Worm (Caenorhabditis elegans): ENCODE measurements around the gene C07B5.6.

Gene C07B5.6

DNA sequence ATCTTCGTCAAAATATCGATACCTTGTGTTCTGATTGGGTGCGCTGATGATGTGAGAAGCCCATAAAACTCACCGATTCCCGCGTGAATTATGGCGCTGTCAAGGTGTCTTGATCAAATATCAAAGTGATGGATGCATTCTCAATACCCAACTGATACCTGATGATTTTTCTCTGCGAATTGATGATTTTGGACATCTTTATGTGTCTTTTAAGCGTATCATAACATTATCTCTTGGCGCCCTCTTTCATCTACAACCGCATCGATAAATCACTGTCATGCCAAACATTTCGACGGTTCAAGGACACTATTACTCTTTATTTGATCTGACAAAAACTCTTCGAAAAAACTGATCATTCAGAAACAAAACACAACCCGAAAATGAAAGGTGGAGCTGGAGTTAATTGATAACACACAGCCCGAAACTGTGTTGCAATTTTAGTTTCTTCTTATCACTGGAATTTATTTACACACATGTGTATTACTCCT is 28.5 kb downstream of the C07B5.6 start:
- peak; percentile 57 for TF ChIP-seq unc-55 (GFP tag; optimal IDR thresholded peaks at IDR 0.05)
- TF ChIP-seq K02D7.2 (tag; optimal IDR thresholded peaks at IDR 0.05): no peak

DNA sequence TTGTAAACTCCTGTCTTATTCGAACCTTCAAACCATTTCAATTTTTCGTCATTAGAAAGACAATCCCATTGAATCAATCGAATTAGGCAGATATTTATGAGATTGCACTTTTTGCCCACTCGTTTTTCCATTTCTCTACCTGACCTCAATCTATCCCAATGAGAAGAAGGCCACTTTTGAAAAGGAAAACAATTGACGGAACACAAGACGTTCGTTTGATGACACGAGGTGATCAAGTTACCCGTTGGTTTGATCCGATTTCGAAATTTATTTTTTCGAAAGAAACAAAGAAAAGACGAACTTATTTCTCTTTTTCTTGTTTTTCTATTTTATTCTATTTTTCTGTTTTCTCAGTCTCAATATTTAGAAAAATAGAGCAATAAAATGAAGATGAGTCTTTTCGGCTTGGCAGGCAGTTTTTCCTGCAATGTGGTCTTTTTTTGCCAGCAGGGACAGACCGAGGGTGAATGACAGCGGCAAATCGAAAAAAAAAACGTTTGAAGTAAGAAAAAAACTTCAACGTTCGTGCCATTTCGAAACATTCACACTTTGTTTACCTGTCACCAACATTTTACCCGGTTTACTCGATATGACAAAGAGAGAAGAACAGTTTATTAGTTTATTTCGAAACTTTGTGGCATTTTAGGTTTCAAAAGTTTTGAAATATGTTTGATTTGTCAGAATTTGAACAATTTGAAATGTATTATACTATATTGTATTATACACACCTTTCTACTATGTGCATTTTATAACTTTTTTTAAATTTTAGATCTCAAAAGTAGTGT is 29.4 kb downstream of the C07B5.6 start:
- no peak for TF ChIP-seq eyg-1 (tag; optimal IDR thresholded peaks at IDR 0.05)
- TF ChIP-seq pha-4 (tag; optimal IDR thresholded peaks at IDR 0.05): no peak

- TF ChIP-seq nfya-1 (tag; optimal IDR thresholded peaks at IDR 0.05) (no peak), ceh-31 (tag; optimal IDR thresholded peaks at IDR 0.05) (no peak), pha-2 (tag; optimal IDR thresholded peaks at IDR 0.05) (no peak), hlh-8 (tag; optimal IDR thresholded peaks at IDR 0.05) (no peak), ceh-2 (tag; optimal IDR thresholded peaks at IDR 0.05) (no peak), pat-9 (tag; optimal IDR thresholded peaks at IDR 0.05) (no peak), ceh-30 (tag; optimal IDR thresholded peaks at IDR 0.05) (no peak)
Observed at ce11 chrX:9548890-9549289, 30.1 kb downstream of the C07B5.6 start.

DNA sequence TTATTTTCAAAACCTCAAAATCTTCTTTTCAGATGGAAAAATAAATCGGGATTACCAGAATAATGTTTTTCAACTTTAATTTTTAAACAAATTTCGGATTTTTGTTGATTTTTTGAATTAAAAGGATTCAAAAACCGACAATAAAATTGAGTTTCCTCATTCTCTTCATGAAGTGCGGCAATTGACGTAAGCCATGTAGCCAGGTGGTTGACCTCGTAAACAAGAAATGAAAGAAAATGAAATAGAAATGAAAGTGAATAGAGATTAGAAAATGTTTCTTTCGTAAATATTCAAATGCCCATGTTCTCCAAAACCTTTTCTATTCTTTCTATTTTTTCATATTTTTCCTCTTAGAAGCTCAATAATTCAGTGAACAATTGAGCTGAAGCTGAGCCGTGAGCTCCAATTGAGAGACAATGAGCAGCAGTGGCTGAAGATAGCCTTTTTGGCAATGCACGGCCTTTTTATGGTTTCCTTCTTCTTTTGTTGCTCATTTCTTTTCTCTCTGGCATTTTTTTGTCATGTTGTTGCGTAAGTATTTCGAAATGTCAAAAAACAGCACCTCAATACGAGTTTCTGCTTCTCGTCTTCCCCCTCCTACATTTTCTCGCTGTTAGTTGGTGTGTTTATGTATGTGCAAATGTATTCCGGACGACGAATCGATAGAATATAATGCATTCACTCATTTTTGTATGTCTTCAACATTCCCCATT is 31.0 kb downstream of the C07B5.6 start:
- TF ChIP-seq unc-42 (tag; optimal IDR thresholded peaks at IDR 0.05): peak; percentile 7
- no peak for TF ChIP-seq ceh-34 (tag; optimal IDR thresholded peaks at IDR 0.05)

DNA sequence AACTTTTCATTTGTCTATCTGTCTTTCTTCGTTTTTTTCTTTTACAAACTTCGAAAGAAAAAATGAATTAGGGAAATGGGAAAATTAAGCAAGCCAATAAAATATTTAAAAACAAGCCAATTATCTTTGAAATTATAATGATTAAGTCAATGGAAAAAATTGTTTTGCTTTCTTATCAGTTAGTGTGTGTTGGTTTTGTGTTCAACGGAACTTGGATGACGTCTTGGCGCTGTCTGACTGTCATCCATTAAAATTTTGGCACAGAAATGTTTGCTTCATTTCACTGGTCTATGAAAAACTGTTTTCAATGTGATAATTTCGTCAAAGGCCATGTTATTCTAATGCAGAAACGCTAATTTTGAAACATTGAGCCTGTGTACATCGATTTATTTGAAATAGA is 31.7 kb downstream of the C07B5.6 start:
- TF ChIP-seq ets-4 (tag; optimal IDR thresholded peaks at IDR 0.05) (no peak), fkh-10 (GFP tag; optimal IDR thresholded peaks at IDR 0.05) (no peak), K09A11.1 (tag; optimal IDR thresholded peaks at IDR 0.05; ENCODE audit: insufficient read depth) (no peak), F13H6.1 (tag; optimal IDR thresholded peaks at IDR 0.05) (no peak), unc-42 (tag; optimal IDR thresholded peaks at IDR 0.05) (no peak), hlh-8 (tag; optimal IDR thresholded peaks at IDR 0.05) (no peak), tbx-2 (tag; optimal IDR thresholded peaks at IDR 0.05) (no peak), fkh-6 (tag; optimal IDR thresholded peaks at IDR 0.05) (no peak), lim-6 (tag; optimal IDR thresholded peaks at IDR 0.05) (no peak), ceh-19 (GFP tag; optimal IDR thresholded peaks at IDR 0.05) (no peak), nfya-1 (tag; optimal IDR thresholded peaks at IDR 0.05) (no peak), fax-1 (tag; optimal IDR thresholded peaks at IDR 0.05) (no peak), odd-2 (tag; optimal IDR thresholded peaks at IDR 0.05) (no peak), ceh-45 (GFP tag; IDR thresholded peaks at IDR 0.05) (no peak)

ce11 chrX:9551112-9551511 is 32.3 kb downstream of the C07B5.6 start:
- TF ChIP-seq ceh-22 (tag; optimal IDR thresholded peaks at IDR 0.05) (no peak), nfya-1 (tag; optimal IDR thresholded peaks at IDR 0.05) (peak; percentile 32), gmeb-2 (tag; optimal IDR thresholded peaks at IDR 0.05) (no peak), hlh-13 (GFP tag; optimal IDR thresholded peaks at IDR 0.05) (no peak)

- no peak for TF ChIP-seq zip-5 (tag; optimal IDR thresholded peaks at IDR 0.05)
- no peak for TF ChIP-seq lim-6 (tag; optimal IDR thresholded peaks at IDR 0.05)
- TF ChIP-seq sdc-2 (tag; optimal IDR thresholded peaks at IDR 0.05): peak; percentile 26
- peak; percentile 14 for TF ChIP-seq ceh-34 (tag; optimal IDR thresholded peaks at IDR 0.05)
- TF ChIP-seq gmeb-2 (tag; optimal IDR thresholded peaks at IDR 0.05): no peak
- TF ChIP-seq nhr-232 (tag; optimal IDR thresholded peaks at IDR 0.05): no peak
- no peak for TF ChIP-seq eyg-1 (tag; optimal IDR thresholded peaks at IDR 0.05)
- TF ChIP-seq pha-2 (tag; optimal IDR thresholded peaks at IDR 0.05): no peak
- TF ChIP-seq unc-42 (tag; optimal IDR thresholded peaks at IDR 0.05): peak; percentile 6
- no peak for TF ChIP-seq pag-3 (tag; optimal IDR thresholded peaks at IDR 0.05; ENCODE audit: borderline replicate concordance)
- no peak for TF ChIP-seq elt-4 (tag; optimal IDR thresholded peaks at IDR 0.05)
- TF ChIP-seq ceh-31 (tag; optimal IDR thresholded peaks at IDR 0.05): peak; percentile 21
- no peak for TF ChIP-seq dmd-4 (tag; optimal IDR thresholded peaks at IDR 0.05; ENCODE audit: borderline replicate concordance)
- TF ChIP-seq C08G9.2 (tag; optimal IDR thresholded peaks at IDR 0.05): peak; percentile 10
Observed at ce11 chrX:9552404-9552803, 33.6 kb downstream of the C07B5.6 start.

Data from whole organism, late embryonic.